Worm (Caenorhabditis elegans): ENCODE data around the gene uev-2.

- TF ChIP-seq him-1 (tag; optimal IDR thresholded peaks at IDR 0.05), result no peak
- no peak for TF ChIP-seq W03F9.2 (tag; optimal IDR thresholded peaks at IDR 0.05)
Measured at ce11 chrIII:5563680-5564079, 19.2 kb upstream of the uev-2 start.

Data from whole organism, L4/young adult.